Fruit fly (Drosophila melanogaster) whole organism, embryonic: ENCODE measurements around the gene TFAM.

Experiments used
- Ada2b ChIP-seq: fragments of 200-800 bp; sonication (Bioruptor generic); IDR thresholded peaks from 2 replicates; pipeline ENCODE4 v1.3.6; 2022; ENCODE audit warnings: missing biosample characterization, missing genetic modification characterization
- Adf1 ChIP-seq: fragments of 200-800 bp; sonication (Bioruptor generic); IDR thresholded peaks from 2 replicates; pipeline ENCODE4 v1.3.6; 2022; ENCODE audit warnings: missing biosample characterization, missing genetic modification characterization
- Asciz ChIP-seq: fragments of 200-800 bp; sonication (Bioruptor generic); optimal IDR thresholded peaks from 2 replicates; lab custom pipeline; 2017; ENCODE audit warnings: missing biosample characterization, mild to moderate bottlenecking, missing genetic modification characterization, missing genetic modification reagents
- Awh ChIP-seq: fragments of 200-800 bp; sonication (Bioruptor generic); IDR thresholded peaks from 2 replicates; pipeline ENCODE4, ENCODE4 v1.3.6; 2022; ENCODE audit warnings: missing biosample characterization, missing genetic modification characterization
- Bgb ChIP-seq: fragments of 200-800 bp; sonication (Bioruptor generic); IDR thresholded peaks from 2 replicates; pipeline ENCODE4 v1.3.6; 2022; ENCODE audit warnings: missing biosample characterization, missing genetic modification characterization; ENCODE audit not compliant: partially characterized antibody
- CG10959 ChIP-seq: fragments of 200-800 bp; sonication (Bioruptor generic); IDR thresholded peaks from 2 replicates; pipeline ENCODE4 v1.3.6; 2022; ENCODE audit warnings: missing biosample characterization, missing genetic modification characterization
- CG13894 ChIP-seq: fragments of 200-800 bp; sonication (Bioruptor generic); optimal IDR thresholded peaks from 3 replicates; lab custom pipeline; 2018; ENCODE audit warnings: missing biosample characterization, mild to moderate bottlenecking, missing genetic modification characterization, moderate library complexity
- CG15601 ChIP-seq: fragments of 200-800 bp; sonication (Bioruptor generic); optimal IDR thresholded peaks from 3 replicates; lab custom pipeline; 2019; ENCODE audit warnings: missing biosample characterization, mild to moderate bottlenecking, missing genetic modification characterization, moderate library complexity
- CG15696 ChIP-seq: fragments of 200-800 bp; sonication (Bioruptor generic); optimal IDR thresholded peaks from 2 replicates; lab custom pipeline; 2019; ENCODE audit warnings: missing biosample characterization, mild to moderate bottlenecking, missing genetic modification characterization, moderate library complexity
- CG16863 ChIP-seq: fragments of 200-800 bp; sonication (Bioruptor generic); optimal IDR thresholded peaks from 3 replicates; lab custom pipeline; 2016; ENCODE audit warnings: missing biosample characterization, missing genetic modification characterization
- CG18619 ChIP-seq: fragments of 200-800 bp; sonication (Bioruptor generic); optimal IDR thresholded peaks from 3 replicates; lab custom pipeline; 2017; ENCODE audit warnings: missing biosample characterization, mild to moderate bottlenecking, missing genetic modification characterization
- CG2202 ChIP-seq: fragments of 200-800 bp; sonication (Bioruptor generic); optimal IDR thresholded peaks from 2 replicates; lab custom pipeline; 2018; ENCODE audit warnings: missing biosample characterization, mild to moderate bottlenecking, missing genetic modification characterization
- CG30431 ChIP-seq: fragments of 200-800 bp; sonication (Bioruptor generic); optimal IDR thresholded peaks from 2 replicates; lab custom pipeline; 2017; ENCODE audit warnings: missing biosample characterization, missing genetic modification characterization
- CG34224 ChIP-seq: fragments of 200-800 bp; sonication (Bioruptor generic); IDR thresholded peaks from 3 replicates; pipeline ENCODE4 v1.3.6; 2022; ENCODE audit warnings: missing biosample characterization, missing genetic modification characterization; ENCODE audit not compliant: partially characterized antibody
- CG4360 ChIP-seq: fragments of 200-800 bp; sonication (Bioruptor generic); IDR thresholded peaks from 2 replicates; pipeline ENCODE4 v1.3.6; 2022; ENCODE audit warnings: missing biosample characterization, missing genetic modification characterization
- CG7928 ChIP-seq: fragments of 200-800 bp; sonication (Bioruptor generic); optimal IDR thresholded peaks from 2 replicates; lab custom pipeline; 2017; ENCODE audit warnings: missing biosample characterization, mild to moderate bottlenecking, missing genetic modification characterization
- CG9727 ChIP-seq: fragments of 200-800 bp; sonication (Bioruptor generic); optimal IDR thresholded peaks from 3 replicates; lab custom pipeline; 2017; ENCODE audit warnings: missing biosample characterization, mild to moderate bottlenecking, missing genetic modification characterization
- Camta ChIP-seq: fragments of 200-800 bp; sonication (Bioruptor generic); optimal IDR thresholded peaks from 2 replicates; lab custom pipeline; 2016; ENCODE audit warnings: missing biosample characterization, missing genetic modification characterization
- Dbx ChIP-seq: fragments of 200-800 bp; sonication (Bioruptor generic); IDR thresholded peaks from 3 replicates; pipeline ENCODE4 v1.3.6; 2022; ENCODE audit warnings: missing biosample characterization, missing genetic modification characterization
- Dek ChIP-seq: fragments of 200-800 bp; sonication (Bioruptor generic); optimal IDR thresholded peaks from 3 replicates; lab custom pipeline; 2019; ENCODE audit warnings: missing biosample characterization, mild to moderate bottlenecking, missing genetic modification characterization, moderate library complexity
- Dip2 ChIP-seq: fragments of 200-800 bp; sonication (Bioruptor generic); IDR thresholded peaks from 2 replicates; pipeline ENCODE4 v1.3.6; 2022; ENCODE audit warnings: missing biosample characterization, missing genetic modification characterization
- ERR ChIP-seq: fragments of 200-800 bp; sonication (Bioruptor generic); optimal IDR thresholded peaks from 2 replicates; lab custom pipeline; 2016; ENCODE audit warnings: missing biosample characterization, missing genetic modification characterization
- Elba2 ChIP-seq: fragments of 200-800 bp; sonication (Bioruptor generic); optimal IDR thresholded peaks from 3 replicates; lab custom pipeline; 2016; ENCODE audit warnings: missing biosample characterization, missing genetic modification characterization
- Fer1 ChIP-seq: fragments of 200-800 bp; sonication (Bioruptor generic); optimal IDR thresholded peaks from 2 replicates; lab custom pipeline; 2017; ENCODE audit warnings: missing biosample characterization, mild to moderate bottlenecking, missing genetic modification characterization
- Hmx ChIP-seq: fragments of 200-800 bp; sonication (Bioruptor generic); optimal IDR thresholded peaks from 2 replicates; lab custom pipeline; 2016; ENCODE audit warnings: missing biosample characterization, missing genetic modification characterization
- Hr39 ChIP-seq: fragments of >200 bp; optimal IDR thresholded peaks from 2 replicates; lab custom pipeline; 2017
- Hsf ChIP-seq: fragments of 200-800 bp; sonication (Bioruptor generic); optimal IDR thresholded peaks from 3 replicates; lab custom pipeline; 2016; ENCODE audit warnings: missing biosample characterization, missing genetic modification characterization
- Mrtf ChIP-seq: fragments of 200-800 bp; sonication (Bioruptor generic); IDR thresholded peaks from 3 replicates; pipeline ENCODE4 v1.3.6; 2022; ENCODE audit warnings: missing biosample characterization, missing genetic modification characterization
- Nf-YA ChIP-seq: fragments of 200-800 bp; sonication (Bioruptor generic); IDR thresholded peaks from 2 replicates; pipeline ENCODE4 v1.3.6; 2022; ENCODE audit warnings: missing biosample characterization, missing genetic modification characterization
- Ptx1 ChIP-seq: fragments of 200-800 bp; sonication (Bioruptor generic); IDR thresholded peaks from 2 replicates; pipeline ENCODE4 v1.3.6; 2022; ENCODE audit warnings: missing biosample characterization, missing genetic modification characterization
- Vsx1 ChIP-seq: fragments of 200-800 bp; sonication (Bioruptor generic); optimal IDR thresholded peaks from 2 replicates; lab custom pipeline; 2017; ENCODE audit warnings: missing biosample characterization, mild to moderate bottlenecking, missing genetic modification characterization, missing genetic modification reagents
- Xbp1 ChIP-seq: fragments of 200-800 bp; sonication (Bioruptor generic); optimal IDR thresholded peaks from 3 replicates; lab custom pipeline; 2016; ENCODE audit warnings: missing biosample characterization, mild to moderate bottlenecking, missing genetic modification characterization
- ap ChIP-seq: fragments of 200-800 bp; sonication (Bioruptor generic); IDR thresholded peaks from 2 replicates; pipeline ENCODE4 v1.3.6; 2022; ENCODE audit warnings: missing biosample characterization, missing genetic modification characterization
- chm ChIP-seq: fragments of 200-800 bp; sonication (Bioruptor generic); IDR thresholded peaks from 2 replicates; pipeline ENCODE4 v1.3.6; 2022; ENCODE audit warnings: missing biosample characterization, missing genetic modification characterization
- dmrt99B ChIP-seq: fragments of 200-800 bp; sonication (Bioruptor generic); optimal IDR thresholded peaks from 2 replicates; lab custom pipeline; 2018; ENCODE audit warnings: missing biosample characterization, mild to moderate bottlenecking, missing genetic modification characterization, moderate library complexity
- fd102C ChIP-seq: fragments of 200-800 bp; sonication (Bioruptor generic); optimal IDR thresholded peaks from 2 replicates; lab custom pipeline; 2018; ENCODE audit warnings: missing biosample characterization, mild to moderate bottlenecking, missing genetic modification characterization, moderate library complexity
- ind ChIP-seq: fragments of 200-800 bp; sonication (Bioruptor generic); optimal IDR thresholded peaks from 3 replicates; lab custom pipeline; 2016; ENCODE audit warnings: missing biosample characterization, missing genetic modification characterization
- jigr1 ChIP-seq: fragments of 200-800 bp; sonication (Bioruptor generic); IDR thresholded peaks from 3 replicates; pipeline ENCODE4 v1.3.6; 2022; ENCODE audit warnings: missing biosample characterization, missing genetic modification characterization
- lilli ChIP-seq: fragments of 200-800 bp; sonication (Bioruptor generic); optimal IDR thresholded peaks from 3 replicates; lab custom pipeline; 2016; ENCODE audit warnings: missing biosample characterization, missing genetic modification characterization
- maf-S ChIP-seq: fragments of 200-800 bp; sonication (Bioruptor generic); optimal IDR thresholded peaks from 2 replicates; lab custom pipeline; 2016; ENCODE audit warnings: missing biosample characterization, missing genetic modification characterization
- mirr ChIP-seq: fragments of 200-800 bp; sonication (Bioruptor generic); optimal IDR thresholded peaks from 3 replicates; lab custom pipeline; 2018; ENCODE audit warnings: missing biosample characterization, mild to moderate bottlenecking, missing genetic modification characterization
- nau ChIP-seq: fragments of 200-800 bp; sonication (Bioruptor generic); optimal IDR thresholded peaks from 3 replicates; lab custom pipeline; 2017; ENCODE audit warnings: missing biosample characterization, mild to moderate bottlenecking, missing genetic modification characterization, missing genetic modification reagents
- nerfin-2 ChIP-seq: fragments of 200-800 bp; sonication (Bioruptor generic); IDR thresholded peaks from 2 replicates; pipeline ENCODE4 v1.3.6; 2022; ENCODE audit warnings: missing biosample characterization, missing genetic modification characterization; ENCODE audit not compliant: partially characterized antibody
- nom ChIP-seq: fragments of 200-800 bp; sonication (Bioruptor generic); optimal IDR thresholded peaks from 2 replicates; lab custom pipeline; 2017; ENCODE audit warnings: missing biosample characterization, missing genetic modification characterization, mild to moderate bottlenecking, moderate library complexity, missing genetic modification reagents
- odd ChIP-seq: fragments of 200-800 bp; sonication (Bioruptor generic); optimal IDR thresholded peaks from 2 replicates; lab custom pipeline; 2017; ENCODE audit warnings: missing biosample characterization, mild to moderate bottlenecking, missing genetic modification characterization
- pum ChIP-seq: fragments of 200-800 bp; sonication (Bioruptor generic); optimal IDR thresholded peaks from 2 replicates; lab custom pipeline; 2016; ENCODE audit warnings: missing biosample characterization, missing genetic modification characterization
- sqz ChIP-seq: fragments of 200-800 bp; sonication (Bioruptor generic); optimal IDR thresholded peaks from 3 replicates; lab custom pipeline; 2018; ENCODE audit warnings: missing biosample characterization, mild to moderate bottlenecking, missing genetic modification characterization
- tna ChIP-seq: fragments of 200-800 bp; sonication (Bioruptor generic); IDR thresholded peaks from 2 replicates; pipeline ENCODE4 v1.3.6; 2022; ENCODE audit warnings: missing biosample characterization, missing genetic modification characterization; ENCODE audit not compliant: partially characterized antibody
- zen ChIP-seq: fragments of 200-800 bp; sonication (Bioruptor generic); optimal IDR thresholded peaks from 3 replicates; lab custom pipeline; 2018; ENCODE audit warnings: missing biosample characterization, mild to moderate bottlenecking, missing genetic modification characterization, moderate library complexity

Gene TFAM

dm6 chr3R:20556281-20557113, 20.3 kb downstream of the TFAM start (continued):
- TF ChIP-seq Asciz (GFP tag; lab: Kevin White, UChicago): no peak
- no peak; the same call in 1 of the 2 replicates for TF ChIP-seq Adf1
- TF ChIP-seq Fer1 (GFP tag; lab: Kevin White, UChicago): peak; percentile 66
- peak; percentile 7 for TF ChIP-seq ERR (GFP tag; lab: Kevin White, UChicago)
- no peak for TF ChIP-seq Elba2 (GFP tag; lab: Kevin White, UChicago)
- no peak for TF ChIP-seq CG34224 (GFP tag; lab: Robert Waterston, UW)
- TF ChIP-seq chm (GFP tag; lab: Robert Waterston, UW): peak; percentile 53; the same call in 1 of the 2 replicates
- peak; percentile 70 for TF ChIP-seq Awh (GFP tag; lab: Robert Waterston, UW)
- TF ChIP-seq CG13894 (tag; lab: Kevin White, UChicago): no peak
- no peak for TF ChIP-seq fd102C (GFP tag; lab: Kevin White, UChicago)
- TF ChIP-seq CG4360 (GFP tag; lab: Robert Waterston, UW): peak; percentile 26; the same call in 1 of the 2 replicates
- TF ChIP-seq CG9727 (GFP tag; lab: Kevin White, UChicago): peak; percentile 67
- no peak for TF ChIP-seq CG15601 (tag; lab: Kevin White, UChicago)
- peak; percentile 73; the same call in 2 of the 3 replicates for TF ChIP-seq Mrtf (GFP tag; lab: Robert Waterston, UW)
- peak; percentile 83 for TF ChIP-seq Dbx (GFP tag; lab: Robert Waterston, UW)
- TF ChIP-seq nau: no peak
- TF ChIP-seq CG15696 (tag; lab: Kevin White, UChicago): peak; percentile 11
- peak; percentile 68 for TF ChIP-seq lilli
- peak; percentile 85 for TF ChIP-seq Ada2b (GFP tag; lab: Robert Waterston, UW)
- TF ChIP-seq Hsf (GFP tag; lab: Kevin White, UChicago): peak; percentile 54
- peak; percentile 98 for TF ChIP-seq nom
- TF ChIP-seq CG7928 (GFP tag; lab: Kevin White, UChicago): peak; percentile 4
- TF ChIP-seq pum (GFP tag; lab: Kevin White, UChicago): no peak
- no peak for TF ChIP-seq Camta (GFP tag; lab: Kevin White, UChicago)
- 0 out of 2 replicates have a peak, but pooled peaks have one; percentile 37 for TF ChIP-seq CG10959
- peak; percentile 7 for TF ChIP-seq sqz (GFP tag; lab: Kevin White, UChicago)
- peak; percentile 65 for TF ChIP-seq ind (GFP tag; lab: Kevin White, UChicago)
- TF ChIP-seq Hr39 (lab: Kevin White, UChicago): no peak
- TF ChIP-seq dmrt99B (tag; lab: Kevin White, UChicago): peak; percentile 68
- no peak; the same call in 1 of the 2 replicates for TF ChIP-seq Dip2 (GFP tag; lab: Robert Waterston, UW)
- peak; percentile 60; the same call in 1 of the 2 replicates for TF ChIP-seq Nf-YA (GFP tag; lab: Robert Waterston, UW)
- TF ChIP-seq CG2202 (tag; lab: Kevin White, UChicago): no peak
- TF ChIP-seq jigr1: 0 out of 3 replicates have a peak, but pooled peaks have one; percentile 38
- TF ChIP-seq mirr (GFP tag; lab: Kevin White, UChicago): no peak
- peak; percentile 66 for TF ChIP-seq ap (GFP tag; lab: Robert Waterston, UW)
- no peak for TF ChIP-seq tna (GFP tag; lab: Robert Waterston, UW)
- TF ChIP-seq Dek (tag; lab: Kevin White, UChicago): peak; percentile 53
- TF ChIP-seq nerfin-2: 0 out of 2 replicates have a peak, but pooled peaks have one; percentile 19
- TF ChIP-seq Bgb (GFP tag; lab: Robert Waterston, UW): no peak
- TF ChIP-seq Ptx1 (GFP tag; lab: Robert Waterston, UW): peak; percentile 88
- no peak for TF ChIP-seq zen (tag; lab: Kevin White, UChicago)
- no peak for TF ChIP-seq maf-S
- TF ChIP-seq CG16863 (GFP tag; lab: Kevin White, UChicago): no peak
- peak; percentile 56 for TF ChIP-seq CG18619
- TF ChIP-seq odd (GFP tag; lab: Kevin White, UChicago): no peak
- TF ChIP-seq Xbp1 (GFP tag; lab: Kevin White, UChicago): peak; percentile 70
- peak; percentile 28 for TF ChIP-seq Hmx
- peak; percentile 52 for TF ChIP-seq CG30431 (GFP tag; lab: Kevin White, UChicago)
- no peak for TF ChIP-seq Vsx1 (GFP tag; lab: Kevin White, UChicago)
